Fruit fly (Drosophila melanogaster): ENCODE results near the gene Ubx.

Ubx gene

DNA sequence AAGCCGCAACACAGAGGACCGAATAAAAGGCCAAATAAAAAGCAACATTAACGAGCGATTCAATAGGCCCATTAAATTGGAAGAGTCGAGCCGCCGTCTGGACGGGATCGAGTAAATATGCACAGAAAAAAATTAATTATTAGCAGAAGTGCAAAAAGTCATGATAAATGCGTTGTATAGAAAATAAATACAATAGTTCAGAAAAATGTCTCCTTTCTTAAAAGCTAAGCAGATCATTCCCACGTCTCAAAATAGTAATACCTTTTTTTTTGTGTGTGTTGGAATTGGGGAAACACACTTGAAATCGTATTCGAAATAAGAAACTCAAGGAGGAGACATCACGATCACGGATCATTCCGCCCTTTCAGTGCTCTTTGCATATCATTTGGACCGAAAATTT lies 35.2 kb upstream of the Ubx start:
- TF ChIP-seq CG10209 (GFP tag; optimal IDR thresholded peaks at IDR 0.05) (peak; percentile 44), CG3407 (GFP tag; optimal IDR thresholded peaks at IDR 0.05) (peak; percentile 33), sens-2 (GFP tag; IDR thresholded peaks at IDR 0.05) (peak; percentile 66), Dip3 (GFP tag; optimal IDR thresholded peaks at IDR 0.05) (no peak), Adf1 (GFP tag; IDR thresholded peaks at IDR 0.05) (no peak), Abd-B (GFP tag; optimal IDR thresholded peaks at IDR 0.05) (peak; percentile 56), CG4404 (GFP tag; IDR thresholded peaks at IDR 0.05) (peak; percentile 34; the same call in 1 of the 2 replicates), wor (GFP tag; IDR thresholded peaks at IDR 0.05) (peak; percentile 26; the same call in 1 of the 2 replicates), CG34224 (GFP tag; IDR thresholded peaks at IDR 0.05; ENCODE audit: partially characterized antibody) (no peak), ap (GFP tag; IDR thresholded peaks at IDR 0.05) (peak; percentile 53; the same call in 1 of the 2 replicates), CG10979 (tag; optimal IDR thresholded peaks at IDR 0.05) (peak; percentile 70), CoRest (tag; optimal IDR thresholded peaks at IDR 0.05) (peak; percentile 48), CG8388 (GFP tag; optimal IDR thresholded peaks at IDR 0.05) (peak; percentile 40), CG13624 (GFP tag; optimal IDR thresholded peaks at IDR 0.05) (peak; percentile 20), kay (GFP tag; optimal IDR thresholded peaks at IDR 0.05) (no peak), CG10654 (GFP tag; optimal IDR thresholded peaks at IDR 0.05) (peak; percentile 19), CG2712 (tag; optimal IDR thresholded peaks at IDR 0.05) (peak; percentile 66), en (GFP tag; optimal IDR thresholded peaks at IDR 0.05) (no peak), fd96Cb (tag; optimal IDR thresholded peaks at IDR 0.05) (peak; percentile 45), Atf6 (GFP tag; IDR thresholded peaks at IDR 0.05) (peak; percentile 11; the same call in 1 of the 2 replicates), Sox102F (GFP tag; optimal IDR thresholded peaks at IDR 0.05) (peak; percentile 78), HmgZ (tag; optimal IDR thresholded peaks at IDR 0.05) (no peak), ranshi (GFP tag; IDR thresholded peaks at IDR 0.05) (0 out of 2 replicates have a peak, but pooled peaks have one; percentile 50), CG3163 (GFP tag; optimal IDR thresholded peaks at IDR 0.05) (no peak), yki (optimal IDR thresholded peaks at IDR 0.05) (no peak), CG17186 (GFP tag; optimal IDR thresholded peaks at IDR 0.05) (no peak), onecut (GFP tag; IDR thresholded peaks at IDR 0.05) (0 out of 2 replicates have a peak, but pooled peaks have one; percentile 15), H15 (GFP tag; IDR thresholded peaks at IDR 0.05) (peak; percentile 52; the same call in 1 of the 3 replicates), sim (GFP tag; IDR thresholded peaks at IDR 0.05) (no peak), CG32532 (GFP tag; IDR thresholded peaks at IDR 0.05) (0 out of 2 replicates have a peak, but pooled peaks have one; percentile 6), nmo (GFP tag; optimal IDR thresholded peaks at IDR 0.05) (peak; percentile 59), E2f2 (GFP tag; IDR thresholded peaks at IDR 0.05) (peak; percentile 19; the same call in 1 of the 2 replicates), CG7839 (tag; optimal IDR thresholded peaks at IDR 0.05) (peak; percentile 59), B-H1 (GFP tag; IDR thresholded peaks at IDR 0.05) (no peak), CG2678 (tag; optimal IDR thresholded peaks at IDR 0.05) (peak; percentile 61), CG2199 (GFP tag; IDR thresholded peaks at IDR 0.05) (no peak), D (optimal IDR thresholded peaks at IDR 0.05) (no peak), D (GFP tag; optimal IDR thresholded peaks at IDR 0.05) (peak; percentile 20), CG18262 (tag; optimal IDR thresholded peaks at IDR 0.05) (peak; percentile 54), Mad (GFP tag; optimal IDR thresholded peaks at IDR 0.05) (no peak), ERR (GFP tag; optimal IDR thresholded peaks at IDR 0.05) (no peak), Pdp1 (GFP tag; optimal IDR thresholded peaks at IDR 0.05) (peak; percentile 22 to 47), Hand (GFP tag; optimal IDR thresholded peaks at IDR 0.05) (no peak), CG15696 (tag; optimal IDR thresholded peaks at IDR 0.05) (peak; percentile 14), phol (tag; optimal IDR thresholded peaks at IDR 0.05) (peak; percentile 65), CG33213 (GFP tag; optimal IDR thresholded peaks at IDR 0.05) (peak; percentile 6), CG1529 (GFP tag; optimal IDR thresholded peaks at IDR 0.05) (peak; percentile 17), CG6813 (GFP tag; optimal IDR thresholded peaks at IDR 0.05) (peak; percentile 43), CG2875 (GFP tag; optimal IDR thresholded peaks at IDR 0.05) (peak; percentile 45), Mes4 (GFP tag; optimal IDR thresholded peaks at IDR 0.05) (peak; percentile 35), Ptx1 (GFP tag; IDR thresholded peaks at IDR 0.05) (peak; percentile 56)

All from whole organism, embryonic.